Worm (Caenorhabditis elegans) whole organism, early embryonic: Measurements from ENCODE around the gene pcyt-1.

Experiments
- B0310.2 ChIP-seq: sonication (generic microtip); optimal IDR thresholded peaks from 2 replicates; lab custom pipeline; 2016; ENCODE audit warnings: mild to moderate bottlenecking, missing genetic modification characterization, missing compliant biosample characterization
- F13C5.2 ChIP-seq: sonication (generic microtip); optimal IDR thresholded peaks from 2 replicates; lab custom pipeline; 2017; ENCODE audit warnings: mild to moderate bottlenecking, missing genetic modification characterization, inconsistent platforms, missing compliant biosample characterization
- aly-1 ChIP-seq: sonication (generic microtip); optimal IDR thresholded peaks from 2 replicates; lab custom pipeline; 2016; ENCODE audit warnings: missing genetic modification characterization, missing compliant biosample characterization
- ama-1 ChIP-seq: fragments of 150-350 bp; optimal IDR thresholded peaks from 2 replicates; lab custom pipeline; 2014
- ceh-13 ChIP-seq: fragments of 200-800 bp; sonication (Bioruptor generic); optimal IDR thresholded peaks from 2 replicates; lab custom pipeline; 2018; ENCODE audit warnings: mild to moderate bottlenecking, missing genetic modification characterization, missing compliant biosample characterization
- ceh-36 ChIP-seq: sonication (generic microtip); optimal IDR thresholded peaks from 2 replicates; lab custom pipeline; 2016; ENCODE audit warnings: missing genetic modification characterization, inconsistent platforms, missing compliant biosample characterization
- ets-7 ChIP-seq: sonication (generic microtip); optimal IDR thresholded peaks from 2 replicates; lab custom pipeline; 2016; ENCODE audit warnings: missing genotype, missing genetic modification characterization, missing compliant biosample characterization
- flt-1 ChIP-seq: fragments of 200-800 bp; sonication (Bioruptor generic); IDR thresholded peaks from 2 replicates; pipeline ENCODE4 v1.3.6; 2022; ENCODE audit warnings: missing genetic modification characterization, missing compliant biosample characterization
- hmbx-1 ChIP-seq: sonication (generic microtip); optimal IDR thresholded peaks from 2 replicates; lab custom pipeline; 2016; ENCODE audit warnings: mild to moderate bottlenecking, missing genetic modification characterization, missing compliant biosample characterization
- hmg-4 ChIP-seq: fragments of 200-800 bp; sonication (Bioruptor generic); optimal IDR thresholded peaks from 2 replicates; lab custom pipeline; 2018; ENCODE audit warnings: mild to moderate bottlenecking, missing genetic modification characterization, missing compliant biosample characterization
- hnd-1 ChIP-seq: sonication (generic microtip); optimal IDR thresholded peaks from 2 replicates; lab custom pipeline; 2016; ENCODE audit warnings: missing genetic modification characterization, missing compliant biosample characterization
- pes-1 ChIP-seq: fragments of 200-800 bp; sonication (Bioruptor generic); IDR thresholded peaks from 2 replicates; pipeline ENCODE4 v1.3.6; 2022; ENCODE audit warnings: missing genetic modification reagents, missing genetic modification characterization, missing compliant biosample characterization
- scrt-1 ChIP-seq: fragments of 200-800 bp; sonication (Bioruptor generic); IDR thresholded peaks from 2 replicates; pipeline ENCODE4 v1.3.6; 2022; ENCODE audit warnings: missing genetic modification characterization, missing compliant biosample characterization
- sea-1 ChIP-seq: fragments of 200-800 bp; sonication (Bioruptor generic); conservative IDR thresholded peaks from 2 replicates; pipeline ENCODE4 v1.3.6; 2022; ENCODE audit warnings: missing genetic modification characterization, missing compliant biosample characterization
- tbx-11 ChIP-seq: fragments of 200-800 bp; sonication (Bioruptor generic); IDR thresholded peaks from 2 replicates; pipeline ENCODE4 v1.3.6; 2022; ENCODE audit warnings: missing genetic modification characterization, missing compliant biosample characterization
- tbx-37 ChIP-seq: fragments of 200-800 bp; sonication (Bioruptor generic); conservative IDR thresholded peaks from 2 replicates; pipeline ENCODE4 v1.3.6; 2022; ENCODE audit warnings: missing genetic modification reagents, missing genetic modification characterization, missing compliant biosample characterization
- tra-4 ChIP-seq: sonication (generic microtip); optimal IDR thresholded peaks from 2 replicates; lab custom pipeline; 2017; ENCODE audit warnings: missing genetic modification characterization, missing compliant biosample characterization

The pcyt-1 gene

ce11 chrX:7540033-7540432 lies 32.1 kb upstream of the pcyt-1 start, which contains the start of gene glb-16:
glb-16 (minus strand) TSS chrX:7540133.
- no peak for TF ChIP-seq F13C5.2
- no peak for TF ChIP-seq ceh-36
- TF ChIP-seq B0310.2, result no peak
- TF ChIP-seq scrt-1 (GFP tag; lab: Robert Waterston, UW), result no peak
- TF ChIP-seq hnd-1, result no peak
- no peak for TF ChIP-seq tbx-11
- no peak for TF ChIP-seq hmbx-1
- TF ChIP-seq pes-1 (GFP tag; lab: Robert Waterston, UW), result no peak

- TF ChIP-seq F13C5.2, result no peak
- TF ChIP-seq tbx-11, result no peak
- TF ChIP-seq ceh-36, result no peak
Measured at ce11 chrX:7541078-7541477, 31.1 kb upstream of the pcyt-1 start.

ce11 chrX:7546509-7546908 lies 25.6 kb upstream of the pcyt-1 start, which contains the start of gene col-174:
col-174 (plus strand) TSS chrX:7546809.
- TF ChIP-seq ama-1 (lab: Kevin White, UChicago) (no peak), tbx-37 (GFP tag; lab: Robert Waterston, UW) (no peak), hnd-1 (no peak), hmbx-1 (no peak), tbx-11 (no peak), F13C5.2 (no peak), ceh-13 (no peak), tra-4 (tag; lab: Kevin White, UChicago) (no peak), sea-1 (GFP tag; lab: Robert Waterston, UW) (no peak), aly-1 (tag; lab: Kevin White, UChicago) (no peak), pes-1 (GFP tag; lab: Robert Waterston, UW) (no peak), B0310.2 (no peak), hmg-4 (no peak), flt-1 (GFP tag; lab: Robert Waterston, UW) (no peak), ceh-36 (no peak)

ce11 chrX:7547696-7548095 lies 24.5 kb upstream of the pcyt-1 start:
- no peak for TF ChIP-seq aly-1 (tag; lab: Kevin White, UChicago)
- TF ChIP-seq ets-7, result no peak
- no peak for TF ChIP-seq flt-1 (GFP tag; lab: Robert Waterston, UW)
- TF ChIP-seq pes-1 (GFP tag; lab: Robert Waterston, UW), result no peak
- TF ChIP-seq tbx-11, result no peak
- TF ChIP-seq F13C5.2, result no peak
- no peak for TF ChIP-seq ceh-13
- TF ChIP-seq tra-4 (tag; lab: Kevin White, UChicago), result no peak
- TF ChIP-seq ama-1 (lab: Kevin White, UChicago), result no peak
- TF ChIP-seq B0310.2, result no peak
- no peak for TF ChIP-seq sea-1 (GFP tag; lab: Robert Waterston, UW)
- TF ChIP-seq tbx-37 (GFP tag; lab: Robert Waterston, UW), result no peak
- no peak for TF ChIP-seq ceh-36
- no peak for TF ChIP-seq scrt-1 (GFP tag; lab: Robert Waterston, UW)
- no peak for TF ChIP-seq hmg-4
- TF ChIP-seq hnd-1, result no peak

- TF ChIP-seq sea-1 (GFP tag; lab: Robert Waterston, UW) (no peak), scrt-1 (GFP tag; lab: Robert Waterston, UW) (no peak), tbx-37 (GFP tag; lab: Robert Waterston, UW) (no peak), B0310.2 (no peak), hmbx-1 (no peak), tra-4 (tag; lab: Kevin White, UChicago) (no peak), F13C5.2 (no peak), aly-1 (tag; lab: Kevin White, UChicago) (no peak), ceh-13 (no peak), hnd-1 (no peak), pes-1 (GFP tag; lab: Robert Waterston, UW) (no peak), ets-7 (no peak), tbx-11 (no peak), ceh-36 (no peak), hmg-4 (no peak), ama-1 (lab: Kevin White, UChicago) (no peak), flt-1 (GFP tag; lab: Robert Waterston, UW) (no peak)
Measured at ce11 chrX:7548158-7548557, 24.0 kb upstream of the pcyt-1 start, which contains the start of gene F46C8.1. F46C8.1 (plus strand) TSS chrX:7548458.

- no peak for TF ChIP-seq ceh-13
- no peak for TF ChIP-seq tbx-11
- no peak for TF ChIP-seq B0310.2
- TF ChIP-seq hnd-1, result no peak
- TF ChIP-seq flt-1 (GFP tag; lab: Robert Waterston, UW), result no peak
- no peak for TF ChIP-seq tbx-37 (GFP tag; lab: Robert Waterston, UW)
- TF ChIP-seq pes-1 (GFP tag; lab: Robert Waterston, UW), result no peak
- no peak for TF ChIP-seq scrt-1 (GFP tag; lab: Robert Waterston, UW)
- TF ChIP-seq F13C5.2, result no peak
- TF ChIP-seq ets-7, result no peak
- no peak for TF ChIP-seq tra-4 (tag; lab: Kevin White, UChicago)
- TF ChIP-seq hmbx-1, result no peak
- TF ChIP-seq ceh-36, result no peak
- no peak for TF ChIP-seq aly-1 (tag; lab: Kevin White, UChicago)
Measured at ce11 chrX:7550452-7550851, 21.7 kb upstream of the pcyt-1 start.

- TF ChIP-seq B0310.2, result no peak
- no peak for TF ChIP-seq ama-1 (lab: Kevin White, UChicago)
- no peak for TF ChIP-seq ceh-13
- no peak for TF ChIP-seq flt-1 (GFP tag; lab: Robert Waterston, UW)
- TF ChIP-seq hmbx-1, result no peak
- no peak for TF ChIP-seq F13C5.2
- TF ChIP-seq ceh-36, result no peak
- TF ChIP-seq ets-7, result no peak
- no peak for TF ChIP-seq sea-1 (GFP tag; lab: Robert Waterston, UW)
- TF ChIP-seq tra-4 (tag; lab: Kevin White, UChicago), result no peak
- no peak for TF ChIP-seq scrt-1 (GFP tag; lab: Robert Waterston, UW)
Measured at ce11 chrX:7553331-7553730, 18.8 kb upstream of the pcyt-1 start.

ce11 chrX:7554326-7554725 lies 17.8 kb upstream of the pcyt-1 start, which contains the start of gene F46C8.8:
F46C8.8 (minus strand) TSS chrX:7554426.
- TF ChIP-seq ama-1 (lab: Kevin White, UChicago) (no peak), ceh-36 (no peak), tbx-37 (GFP tag; lab: Robert Waterston, UW) (no peak), tbx-11 (no peak), pes-1 (GFP tag; lab: Robert Waterston, UW) (no peak), hmg-4 (no peak), ceh-13 (no peak), B0310.2 (no peak), sea-1 (GFP tag; lab: Robert Waterston, UW) (no peak), hnd-1 (no peak), scrt-1 (GFP tag; lab: Robert Waterston, UW) (no peak), flt-1 (GFP tag; lab: Robert Waterston, UW) (no peak)
